Worm (Caenorhabditis elegans) whole organism, young adult: ENCODE data around the gene Y55F3BR.11.
A peak's percentile ranks its signal among the peaks of the same experiment; 100 is the strongest.

Source experiments
- D2030.7 ChIP-seq: fragments of 200-800 bp; sonication (Bioruptor generic); IDR thresholded peaks from 2 replicates; pipeline ENCODE4 v1.3.6; 2022; ENCODE audit warnings: missing genetic modification reagents, missing genetic modification characterization, missing compliant biosample characterization
- F10E7.11 ChIP-seq: sonication (generic microtip); optimal IDR thresholded peaks from 2 replicates; lab custom pipeline; 2017; ENCODE audit warnings: mild to moderate bottlenecking, missing genetic modification characterization, moderate library complexity, missing compliant biosample characterization
- F22D6.2 ChIP-seq: sonication (generic microtip); optimal IDR thresholded peaks from 2 replicates; lab custom pipeline; 2016; ENCODE audit warnings: mild to moderate bottlenecking, missing genetic modification characterization, missing compliant biosample characterization
- F23B12.7 ChIP-seq: sonication (generic microtip); optimal IDR thresholded peaks from 2 replicates; lab custom pipeline; 2017; ENCODE audit warnings: missing genetic modification characterization, mild to moderate bottlenecking, missing compliant biosample characterization, antibody characterized with exemption, moderate library complexity; ENCODE audit not compliant: insufficient read depth
- F33H1.4 ChIP-seq: fragments of 200-800 bp; sonication (Bioruptor generic); IDR thresholded peaks from 2 replicates; pipeline ENCODE4 v1.3.6; 2022; ENCODE audit warnings: missing genetic modification reagents, missing genetic modification characterization, missing compliant biosample characterization
- aptf-2 ChIP-seq: fragments of 200-800 bp; sonication (Bioruptor generic); conservative IDR thresholded peaks from 2 replicates; pipeline ENCODE4 v1.3.6; 2022; ENCODE audit warnings: missing genetic modification reagents, missing genetic modification characterization, missing compliant biosample characterization
- aptf-3 ChIP-seq: fragments of 200-800 bp; sonication (Bioruptor generic); IDR thresholded peaks from 2 replicates; pipeline ENCODE4 v1.3.6; 2022; ENCODE audit warnings: missing genetic modification characterization, missing compliant biosample characterization
- attf-3 ChIP-seq: fragments of 200-800 bp; sonication (Bioruptor generic); conservative IDR thresholded peaks from 2 replicates; pipeline ENCODE4 v1.3.6; 2022; ENCODE audit warnings: missing genetic modification reagents, missing genetic modification characterization, missing compliant biosample characterization
- attf-5 ChIP-seq: fragments of 200-800 bp; sonication (Bioruptor generic); optimal IDR thresholded peaks from 2 replicates; lab custom pipeline; 2018; ENCODE audit warnings: mild to moderate bottlenecking, missing genetic modification characterization, missing compliant biosample characterization
- bed-2 ChIP-seq: fragments of 200-800 bp; sonication (Bioruptor generic); IDR thresholded peaks from 2 replicates; pipeline ENCODE4 v1.3.6; 2022; ENCODE audit warnings: missing genetic modification reagents, missing genetic modification characterization, missing compliant biosample characterization
- cebp-1 ChIP-seq, 2 experiments: fragments of 200-800 bp in 1 of 2; sonication (Bioruptor generic) in 1 of 2; sonication (generic microtip) in 1 of 2; IDR thresholded peaks in 1 of 2; optimal IDR thresholded peaks in 1 of 2; 2 replicates each; pipeline versions ENCODE4 v1.3.6 to Lab custom; 2017 to 2022; ENCODE audit warnings: missing compliant biosample characterization in 2 of 2, missing genetic modification characterization in 2 of 2, mild to moderate bottlenecking in 1 of 2, missing genetic modification reagents in 1 of 2, moderate library complexity in 1 of 2
- dox-1 ChIP-seq: fragments of 200-800 bp; sonication (Bioruptor generic); IDR thresholded peaks from 2 replicates; pipeline ENCODE4 v1.3.6; 2022; ENCODE audit warnings: missing genetic modification reagents, missing genetic modification characterization, missing compliant biosample characterization
- dpl-1 ChIP-seq: fragments of 150-350 bp; optimal IDR thresholded peaks from 2 replicates; lab custom pipeline; 2014; ENCODE audit warnings: missing biosample characterization, missing genetic modification reagents, missing genetic modification characterization
- efl-1 ChIP-seq: fragments of 150-350 bp; optimal IDR thresholded peaks from 2 replicates; lab custom pipeline; 2014; ENCODE audit warnings: missing biosample characterization, missing genetic modification reagents, missing genetic modification characterization
- hlh-12 ChIP-seq: sonication (generic microtip); optimal IDR thresholded peaks from 2 replicates; lab custom pipeline; 2016; ENCODE audit warnings: missing genetic modification characterization, missing compliant biosample characterization
- hmg-1.2 ChIP-seq: fragments of 200-800 bp; sonication (Bioruptor generic); IDR thresholded peaks from 2 replicates; pipeline ENCODE4 v1.3.6; 2022; ENCODE audit warnings: missing genetic modification reagents, missing genetic modification characterization, missing compliant biosample characterization
- hmg-20 ChIP-seq: fragments of 200-800 bp; sonication (Bioruptor generic); IDR thresholded peaks from 2 replicates; pipeline ENCODE4 v1.3.6; 2022; ENCODE audit warnings: missing genetic modification reagents, missing genetic modification characterization, missing compliant biosample characterization
- hsf-1 ChIP-seq: fragments of 200-800 bp; sonication (Bioruptor generic); IDR thresholded peaks from 2 replicates; pipeline ENCODE4 v1.3.6; 2022; ENCODE audit warnings: missing genetic modification reagents, missing genetic modification characterization, missing compliant biosample characterization
- let-526 ChIP-seq: fragments of 200-800 bp; sonication (Bioruptor generic); IDR thresholded peaks from 2 replicates; pipeline ENCODE4 v1.3.6; 2022; ENCODE audit warnings: missing genetic modification reagents, missing genetic modification characterization, missing compliant biosample characterization
- lin-35 ChIP-seq, 3 experiments: fragments of 150-350 bp in 2 of 3; sonication (generic microtip) in 1 of 3; optimal IDR thresholded peaks; 2 replicates each; lab custom pipeline; 2014 to 2018; ENCODE audit warnings: missing biosample characterization in 3 of 3, missing genetic modification characterization in 3 of 3, missing genetic modification reagents in 3 of 3
- lin-54 ChIP-seq: fragments of 200-800 bp; sonication (Bioruptor generic); optimal IDR thresholded peaks from 2 replicates; lab custom pipeline; 2018; ENCODE audit warnings: mild to moderate bottlenecking, missing genetic modification characterization, missing compliant biosample characterization
- lsl-1 ChIP-seq: fragments of 200-800 bp; sonication (Bioruptor generic); optimal IDR thresholded peaks from 2 replicates; lab custom pipeline; 2018; ENCODE audit warnings: mild to moderate bottlenecking, missing genetic modification characterization, moderate library complexity, missing compliant biosample characterization
- madf-3 ChIP-seq: fragments of 200-800 bp; sonication (Bioruptor generic); IDR thresholded peaks from 2 replicates; pipeline ENCODE4 v1.3.6; 2022; ENCODE audit warnings: missing genetic modification reagents, missing genetic modification characterization, missing compliant biosample characterization
- madf-6 ChIP-seq: fragments of 200-800 bp; sonication (Bioruptor generic); IDR thresholded peaks from 2 replicates; pipeline ENCODE4 v1.3.6; 2022; ENCODE audit warnings: missing genetic modification reagents, missing genetic modification characterization, missing compliant biosample characterization
- mcd-1 ChIP-seq: fragments of 200-800 bp; sonication (Bioruptor generic); IDR thresholded peaks from 2 replicates; pipeline ENCODE4 v1.3.6; 2022; ENCODE audit warnings: missing genetic modification reagents, missing genetic modification characterization, missing compliant biosample characterization
- nfya-1 ChIP-seq: sonication (generic microtip); optimal IDR thresholded peaks from 2 replicates; lab custom pipeline; 2017; ENCODE audit warnings: antibody characterized with exemption, missing compliant biosample characterization, missing genetic modification characterization, borderline replicate concordance; ENCODE audit not compliant: insufficient read depth
- nhr-80 ChIP-seq: sonication (generic microtip); optimal IDR thresholded peaks from 2 replicates; lab custom pipeline; 2016; ENCODE audit warnings: missing genetic modification characterization, missing compliant biosample characterization
- snpc-4 ChIP-seq, 5 experiments: fragments of 150-350 bp in 1 of 5; sonication (generic microtip) in 4 of 5; optimal IDR thresholded peaks; 2 replicates each; lab custom pipeline; 2014 to 2018; ENCODE audit warnings: missing genetic modification characterization in 5 of 5, missing biosample characterization in 3 of 5, antibody characterized with exemption in 2 of 5, mild to moderate bottlenecking in 2 of 5, missing compliant biosample characterization in 2 of 5, missing genotype in 2 of 5, moderate library complexity in 2 of 5, missing genetic modification reagents in 1 of 5
- somi-1 ChIP-seq: fragments of 200-800 bp; sonication (Bioruptor generic); optimal IDR thresholded peaks from 2 replicates; lab custom pipeline; 2018; ENCODE audit warnings: mild to moderate bottlenecking, missing genetic modification characterization, missing compliant biosample characterization
- tbp1 ChIP-seq: fragments of 200-800 bp; sonication (Bioruptor generic); optimal IDR thresholded peaks from 2 replicates; lab custom pipeline; 2018; ENCODE audit warnings: mild to moderate bottlenecking, missing genetic modification characterization, missing compliant biosample characterization
- tbx-9 ChIP-seq: sonication (generic microtip); optimal IDR thresholded peaks from 2 replicates; lab custom pipeline; 2016; ENCODE audit warnings: borderline replicate concordance, missing genetic modification characterization, inconsistent platforms, missing compliant biosample characterization
- unc-130 ChIP-seq: sonication (generic microtip); optimal IDR thresholded peaks from 2 replicates; lab custom pipeline; 2016; ENCODE audit warnings: missing genetic modification reagents, missing genetic modification characterization, missing compliant biosample characterization
- zfh-2 ChIP-seq: fragments of 200-800 bp; sonication (Bioruptor generic); conservative IDR thresholded peaks from 2 replicates; pipeline ENCODE4 v1.3.6; 2022; ENCODE audit warnings: missing genetic modification reagents, missing genetic modification characterization, missing compliant biosample characterization
- ztf-26 ChIP-seq: sonication (generic microtip); optimal IDR thresholded peaks from 2 replicates; lab custom pipeline; 2017; ENCODE audit warnings: missing genetic modification characterization, missing compliant biosample characterization

Gene Y55F3BR.11

DNA sequence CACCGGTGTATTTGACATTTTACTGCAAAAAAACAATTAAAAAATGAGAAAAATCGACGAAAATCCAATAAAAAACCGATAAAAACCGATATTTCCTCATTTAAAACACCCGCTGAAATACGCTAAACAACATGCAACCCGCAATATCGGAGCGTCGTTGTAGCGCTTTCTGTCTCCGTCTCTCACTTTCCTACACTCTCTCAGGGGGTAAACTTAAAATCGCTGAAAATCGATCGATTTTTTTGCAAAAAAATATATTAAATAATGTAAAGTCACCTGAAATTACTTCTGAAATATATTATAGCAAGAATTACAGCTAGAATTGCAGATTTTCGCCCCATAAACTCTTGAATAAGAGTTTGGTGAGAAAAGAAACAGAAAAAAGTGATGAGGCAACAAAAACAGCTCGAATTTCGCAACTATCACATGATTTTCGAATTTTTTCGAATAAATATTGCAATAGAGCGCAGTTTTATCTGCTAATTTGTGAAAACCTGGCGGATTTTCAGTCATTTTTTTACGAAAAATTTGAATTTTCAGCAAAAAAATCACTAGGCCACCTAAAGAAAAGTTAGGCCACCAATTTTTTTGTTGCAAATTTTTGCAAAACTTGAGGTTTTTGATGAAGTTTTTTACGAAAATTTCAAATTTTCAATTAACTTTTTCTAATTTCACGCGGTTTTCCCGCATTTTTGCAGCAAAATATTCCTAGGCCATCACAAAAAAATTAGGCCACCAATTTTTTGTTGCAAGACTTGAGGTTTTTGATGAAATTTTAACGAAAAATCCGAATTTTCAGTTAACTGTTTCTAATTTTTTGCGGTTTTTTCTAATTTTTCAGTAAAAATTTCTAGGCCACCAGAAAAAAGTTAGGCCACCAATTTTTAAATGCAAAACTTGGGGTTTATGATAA lies at the start of gene Y55F3BR.11, which contains the start of gene lem-4:
Gene Y55F3BR.11 (plus strand): TSS at position 863 of the 913 bp plus-strand sequence.
Gene lem-4 (minus strand): TSS at position 424 of the 913 bp plus-strand sequence.
- peak; percentile 17 for TF ChIP-seq F23B12.7 (tag; lab: Kevin White, UChicago)
- TF ChIP-seq madf-6 (GFP tag; lab: Robert Waterston, UW): peak; percentile 17; the same call in 1 of the 2 replicates
- TF ChIP-seq dpl-1 (GFP tag; lab: Kevin White, UChicago): peak; percentile 41
- TF ChIP-seq F22D6.2: no peak
- peak; percentile 33 for TF ChIP-seq efl-1 (GFP tag; lab: Kevin White, UChicago)
- peak; percentile 35; the same call in 1 of the 2 replicates for TF ChIP-seq D2030.7 (GFP tag; lab: Robert Waterston, UW)
- peak; percentile 34 for TF ChIP-seq attf-5 (GFP tag; lab: Kevin White, UChicago)
- TF ChIP-seq F10E7.11 (tag; lab: Kevin White, UChicago): no peak
- TF ChIP-seq snpc-4 (GFP tag; optimal IDR thresholded peaks at IDR 0.05; lab: Kevin White, UChicago): no peak
- peak in 2 of 4 experiments; percentile 31 to 39 for TF ChIP-seq snpc-4 (tag; optimal IDR thresholded peaks at IDR 0.05; lab: Kevin White, UChicago)
- TF ChIP-seq dox-1 (GFP tag; lab: Robert Waterston, UW): peak; percentile 32; the same call in 1 of the 2 replicates
- TF ChIP-seq F33H1.4 (GFP tag; lab: Robert Waterston, UW): peak; percentile 33; the same call in 1 of the 2 replicates
- no peak for TF ChIP-seq ztf-26 (tag; lab: Kevin White, UChicago)
- no peak for TF ChIP-seq tbx-9 (tag; lab: Kevin White, UChicago)
- TF ChIP-seq cebp-1 (GFP tag; IDR thresholded peaks at IDR 0.05; lab: Robert Waterston, UW): peak; percentile 75
- peak; percentile 96 for TF ChIP-seq cebp-1 (tag; optimal IDR thresholded peaks at IDR 0.05; lab: Kevin White, UChicago)
- TF ChIP-seq unc-130 (GFP tag; lab: Kevin White, UChicago): no peak
- no peak for TF ChIP-seq aptf-2 (GFP tag; lab: Robert Waterston, UW)
- TF ChIP-seq let-526 (GFP tag; lab: Robert Waterston, UW): no peak
- no peak for TF ChIP-seq nfya-1
- peak in 1 of 3 experiments; percentile 65 for TF ChIP-seq lin-35 (GFP tag; optimal IDR thresholded peaks at IDR 0.05; lab: Kevin White, UChicago)
- TF ChIP-seq attf-3 (GFP tag; lab: Robert Waterston, UW): peak; percentile 98
- TF ChIP-seq mcd-1: peak; percentile 66
- peak; percentile 73 for TF ChIP-seq lin-54 (GFP tag; lab: Kevin White, UChicago)
- TF ChIP-seq hmg-1.2 (GFP tag; lab: Robert Waterston, UW): peak; percentile 100

DNA sequence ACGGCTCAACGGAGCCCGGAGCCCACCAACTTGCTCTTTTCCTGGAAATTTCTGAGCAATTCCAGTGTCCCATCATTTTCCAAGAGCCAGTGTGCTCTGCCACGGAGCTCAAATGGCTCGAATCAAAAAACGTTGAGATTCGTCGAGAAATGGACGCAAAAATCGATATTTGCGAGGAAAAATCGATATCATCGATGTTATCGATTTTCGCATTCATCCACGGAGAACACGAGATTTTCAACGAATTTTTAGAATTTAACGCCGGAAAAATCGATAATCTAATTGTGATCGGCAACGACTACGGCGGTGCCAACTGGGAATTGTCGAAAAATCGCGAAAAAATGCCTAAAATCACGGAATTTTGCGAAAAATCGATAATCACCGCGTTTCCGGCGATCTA lies 49.3 kb upstream of the Y55F3BR.11 start:
- no peak for TF ChIP-seq zfh-2
- no peak for TF ChIP-seq hlh-12

ce11 chrIV:807027-807516 lies 47.9 kb upstream of the Y55F3BR.11 start, which contains the start of gene Y55F3BL.6:
Y55F3BL.6 (minus strand) TSS chrIV:807077.
- TF ChIP-seq attf-3 (GFP tag; lab: Robert Waterston, UW) (peak; percentile 85), lsl-1 (GFP tag; lab: Kevin White, UChicago) (peak; percentile 31), somi-1 (GFP tag; lab: Kevin White, UChicago) (no peak), dpl-1 (GFP tag; lab: Kevin White, UChicago) (no peak), mcd-1 (peak; percentile 31; the same call in 1 of the 2 replicates), madf-3 (0 out of 2 replicates have a peak, but pooled peaks have one; percentile 50), tbp1 (GFP tag; lab: Kevin White, UChicago) (peak; percentile 5), nhr-80 (tag; lab: Kevin White, UChicago) (no peak), lin-54 (GFP tag; lab: Kevin White, UChicago) (peak; percentile 89), snpc-4 (GFP tag; optimal IDR thresholded peaks at IDR 0.05; lab: Kevin White, UChicago) (no peak), snpc-4 (tag; optimal IDR thresholded peaks at IDR 0.05; lab: Kevin White, UChicago) (no peak), bed-2 (GFP tag; lab: Robert Waterston, UW) (no peak), hmg-20 (GFP tag; lab: Robert Waterston, UW) (no peak), F33H1.4 (GFP tag; lab: Robert Waterston, UW) (peak; percentile 23; the same call in 1 of the 2 replicates), aptf-3 (GFP tag; lab: Robert Waterston, UW) (no peak), cebp-1 (GFP tag; IDR thresholded peaks at IDR 0.05; lab: Robert Waterston, UW) (no peak), cebp-1 (tag; optimal IDR thresholded peaks at IDR 0.05; lab: Kevin White, UChicago) (peak; percentile 18), efl-1 (GFP tag; lab: Kevin White, UChicago) (peak; percentile 28), hsf-1 (GFP tag; lab: Robert Waterston, UW) (0 out of 2 replicates have a peak, but pooled peaks have one; percentile 52)
- TF ChIP-seq, all 124 proteins: peak for 10
